Fruit fly (Drosophila melanogaster) whole organism, larva: ENCODE data around the gene yrt.

ENCODE experiments used
- noc ChIP-seq: fragments of 200-800 bp; sonication (Bioruptor generic); optimal IDR thresholded peaks from 3 replicates; lab custom pipeline; 2019; ENCODE audit warnings: missing biosample characterization, mild to moderate bottlenecking, missing genetic modification characterization, moderate library complexity

Gene yrt

DNA sequence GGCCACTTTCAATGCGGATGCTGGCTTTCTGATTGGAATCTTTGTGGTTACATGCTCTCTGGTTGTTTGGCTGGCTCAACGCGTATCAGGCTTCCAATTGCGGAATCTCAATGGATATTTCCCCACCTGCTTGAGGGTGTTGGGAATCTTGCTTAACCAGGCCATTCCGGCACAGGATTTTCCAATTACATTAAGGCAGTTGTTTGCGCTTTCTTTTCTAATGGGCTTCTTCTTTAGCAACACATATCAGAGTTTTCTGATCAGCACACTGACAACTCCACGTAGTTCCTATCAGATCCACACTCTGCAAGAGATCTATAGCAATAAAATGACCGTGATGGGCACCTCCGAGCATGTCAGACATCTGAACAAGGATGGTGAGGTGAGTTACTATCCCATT lies 12.6 kb downstream of the yrt start:
- TF ChIP-seq noc (tag; lab: Kevin White, UChicago) = no peak

dm6 chr3R:13419979-13420378 lies 14.8 kb downstream of the yrt start, which contains the start of gene Ir87a:
Gene Ir87a, plus strand, starts transcription at chr3R:13420279.
- TF ChIP-seq noc (tag; lab: Kevin White, UChicago) = no peak

- TF ChIP-seq noc (tag; lab: Kevin White, UChicago) = no peak
Measured at dm6 chr3R:13417067-13417595, 17.7 kb downstream of the yrt start.

DNA sequence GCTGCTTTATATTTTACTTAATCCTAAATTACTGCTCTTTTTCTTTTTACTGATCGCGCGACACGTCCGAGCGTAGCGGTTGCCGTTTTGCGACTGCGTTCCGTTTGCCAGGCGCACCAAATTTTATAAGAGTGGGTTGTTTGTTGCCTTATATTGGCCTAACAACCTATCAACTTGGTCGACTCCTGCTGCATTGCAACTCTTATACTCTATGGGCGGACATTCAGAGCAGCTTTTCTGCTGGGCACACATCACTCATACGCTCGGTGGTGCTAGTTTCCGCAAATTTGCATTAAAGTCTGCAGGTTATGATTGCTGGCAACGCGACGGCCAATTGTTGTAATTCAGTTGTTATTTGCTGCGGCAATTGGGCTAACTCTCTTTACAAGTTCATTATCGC lies 19.6 kb downstream of the yrt start, which contains the start of gene yellow-e:
yellow-e (minus strand) TSS at position 101 of the 400 bp plus-strand sequence.
- no peak for TF ChIP-seq noc (tag; lab: Kevin White, UChicago)

- TF ChIP-seq noc (tag; lab: Kevin White, UChicago) = no peak
Measured at dm6 chr3R:13412704-13413103, 22.1 kb downstream of the yrt start.

- no peak for TF ChIP-seq noc (tag; lab: Kevin White, UChicago)
Measured at dm6 chr3R:13406898-13407297, 27.9 kb downstream of the yrt start, which contains the start of gene yellow-e2. Gene yellow-e2, minus strand, starts transcription at chr3R:13406998.

DNA sequence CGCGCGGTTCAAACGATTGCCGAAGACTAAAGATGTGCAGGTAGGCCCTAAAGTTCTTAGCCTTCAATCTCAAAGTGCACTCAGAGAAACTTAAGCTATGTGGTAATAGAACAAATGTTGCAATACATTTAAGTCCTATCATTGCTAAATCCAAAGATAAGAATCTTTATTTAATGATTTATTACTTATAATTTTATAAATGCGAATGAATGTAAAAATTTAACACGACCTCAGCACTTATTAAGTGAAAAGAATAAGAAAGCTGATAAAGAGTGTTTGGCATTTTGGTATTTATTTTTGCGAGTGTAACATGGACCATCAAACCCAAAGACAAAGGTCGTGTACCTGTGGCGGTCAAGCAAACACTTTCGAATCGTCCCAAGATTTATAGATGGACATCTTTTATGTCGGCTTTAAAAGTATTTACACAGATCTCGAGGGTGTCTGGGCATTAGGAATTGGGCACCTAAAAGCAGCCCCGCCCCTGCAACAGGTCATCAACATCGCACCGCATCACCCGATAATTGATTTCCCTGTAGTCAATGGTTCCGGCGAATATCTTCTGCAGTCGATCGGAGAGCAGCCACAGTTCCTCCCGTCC lies 29.8 kb downstream of the yrt start, which contains the start of gene yellow-e3:
yellow-e3 (minus strand) TSS at position 30 of the 601 bp plus-strand sequence.
- no peak for TF ChIP-seq noc (tag; lab: Kevin White, UChicago)

DNA sequence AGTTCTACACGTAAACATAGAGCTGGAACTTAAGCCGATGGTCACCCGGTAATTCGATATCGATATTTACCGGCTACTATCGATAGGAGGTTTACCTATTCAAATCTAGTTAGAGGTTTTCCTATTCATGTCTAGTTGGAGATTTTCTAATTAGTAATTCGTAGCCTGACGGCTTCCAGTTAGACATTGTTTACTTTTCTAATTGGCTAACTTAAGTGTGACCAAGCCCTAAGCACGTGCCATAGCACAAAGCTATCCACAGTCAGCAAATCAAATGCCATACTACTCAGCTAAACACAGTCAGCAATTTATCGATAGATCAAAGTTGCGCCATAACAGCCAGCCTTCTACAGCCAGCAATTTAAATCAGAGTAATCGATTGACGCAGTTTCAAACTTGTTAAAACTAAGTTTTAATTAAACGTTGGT lies 31.7 kb downstream of the yrt start, which contains the start of gene Dpm3:
Dpm3 (minus strand) TSS at position 20 of the 428 bp plus-strand sequence.
- no peak for TF ChIP-seq noc (tag; lab: Kevin White, UChicago)

DNA sequence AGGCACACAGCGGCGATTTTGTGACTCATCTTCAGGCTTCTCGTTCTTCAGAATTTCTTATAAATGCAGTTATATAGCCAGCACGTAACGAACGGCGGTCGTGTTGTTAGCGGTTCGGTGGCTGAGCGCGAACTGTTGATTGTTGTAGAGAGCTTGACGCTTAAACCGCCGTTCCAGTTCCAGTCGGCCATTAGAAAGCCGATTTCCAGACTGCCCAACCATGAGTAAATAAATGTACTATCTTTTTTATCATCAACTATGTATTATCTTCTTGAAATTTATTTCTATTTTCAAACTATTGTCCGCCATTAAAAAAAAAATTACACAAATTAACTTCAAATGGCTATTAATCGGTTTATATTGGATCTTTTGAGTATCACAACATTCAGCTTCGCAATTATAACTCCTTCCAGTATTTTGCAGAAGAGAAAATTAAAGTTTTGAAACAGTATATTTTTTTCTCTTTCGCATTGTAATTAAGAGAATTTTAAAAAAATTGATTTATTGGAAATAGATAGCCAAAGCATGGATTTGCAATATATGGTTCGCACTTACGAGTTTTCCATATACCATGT lies 33.0 kb downstream of the yrt start, which contains the start of gene GILT1:
GILT1 (minus strand) TSS at position 141 of the 575 bp plus-strand sequence.
- TF ChIP-seq noc (tag; lab: Kevin White, UChicago) = no peak

- TF ChIP-seq noc (tag; lab: Kevin White, UChicago) = peak; percentile 94
Measured at dm6 chr3R:13400902-13401721, 33.7 kb downstream of the yrt start.

DNA sequence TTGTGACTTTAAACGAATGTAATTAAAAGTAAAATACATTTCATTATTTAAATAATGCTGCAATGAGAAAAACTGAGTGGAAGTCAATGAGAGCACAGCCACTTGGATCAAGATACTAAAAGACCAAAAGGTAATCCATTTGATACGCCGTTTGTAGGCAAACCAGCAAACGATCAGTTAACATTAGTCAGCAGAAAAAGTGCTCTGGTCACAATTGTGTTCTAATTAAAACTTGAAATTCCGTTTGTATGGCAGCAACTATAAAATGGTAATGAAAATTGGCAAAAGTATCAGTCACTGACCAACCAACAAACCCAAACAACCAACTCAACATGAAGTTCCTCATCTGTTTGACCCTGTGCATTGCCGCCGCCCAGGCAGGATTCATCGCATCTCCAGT lies 37.2 kb downstream of the yrt start, which contains the start of gene CG14377:
CG14377 (plus strand) TSS at position 301 of the 400 bp plus-strand sequence.
- no peak for TF ChIP-seq noc (tag; lab: Kevin White, UChicago)

dm6 chr3R:13397040-13397439 lies 37.7 kb downstream of the yrt start, which contains the start of gene CG14374:
Gene CG14374, minus strand, starts transcription at chr3R:13397140.
- TF ChIP-seq noc (tag; lab: Kevin White, UChicago) = no peak

- TF ChIP-seq noc (tag; lab: Kevin White, UChicago) = no peak
Measured at dm6 chr3R:13395133-13395532, 39.7 kb downstream of the yrt start, which contains the start of gene CCHa2. Gene CCHa2, minus strand, starts transcription at chr3R:13395197.

dm6 chr3R:13393009-13393408 lies 41.8 kb downstream of the yrt start:
- TF ChIP-seq noc (tag; lab: Kevin White, UChicago) = no peak

dm6 chr3R:13390490-13390889 lies 44.3 kb downstream of the yrt start:
- TF ChIP-seq noc (tag; lab: Kevin White, UChicago) = no peak
